Fruit fly (Drosophila melanogaster) whole organism, prepupa: ENCODE data around the gene Ipp.

Source experiments
- Blimp-1 ChIP-seq: fragments of 200-800 bp; sonication (Bioruptor generic); optimal IDR thresholded peaks from 3 replicates; lab custom pipeline; 2017; ENCODE audit warnings: missing biosample characterization, missing genetic modification characterization, mild to moderate bottlenecking, moderate library complexity, missing genetic modification reagents
- CG10669 ChIP-seq: fragments of 200-800 bp; sonication (Bioruptor generic); optimal IDR thresholded peaks from 3 replicates; lab custom pipeline; 2018; ENCODE audit warnings: missing biosample characterization, mild to moderate bottlenecking, missing genetic modification characterization, moderate library complexity
- CG15336 ChIP-seq: fragments of 200-800 bp; sonication (Bioruptor generic); IDR thresholded peaks from 2 replicates; pipeline ENCODE4 v1.3.6; 2022; ENCODE audit warnings: missing biosample characterization, missing genetic modification characterization
- CG1621 ChIP-seq: fragments of 200-800 bp; sonication (Bioruptor generic); optimal IDR thresholded peaks from 3 replicates; lab custom pipeline; 2018; ENCODE audit warnings: missing biosample characterization, mild to moderate bottlenecking, missing genetic modification characterization
- CG34406 ChIP-seq: fragments of 200-800 bp; sonication (Bioruptor generic); optimal IDR thresholded peaks from 3 replicates; lab custom pipeline; 2016; ENCODE audit warnings: missing biosample characterization, missing genetic modification characterization
- CG3919 ChIP-seq: fragments of 200-800 bp; sonication (Bioruptor generic); optimal IDR thresholded peaks from 3 replicates; lab custom pipeline; 2016; ENCODE audit warnings: missing biosample characterization, missing genetic modification characterization
- CG4318 ChIP-seq: fragments of 200-800 bp; sonication (Bioruptor generic); optimal IDR thresholded peaks from 3 replicates; lab custom pipeline; 2017; ENCODE audit warnings: missing biosample characterization, mild to moderate bottlenecking, missing genetic modification characterization
- CG6163 ChIP-seq: fragments of 200-800 bp; sonication (Bioruptor generic); IDR thresholded peaks from 3 replicates; pipeline ENCODE4 v1.3.6; 2022; ENCODE audit warnings: missing biosample characterization, missing genetic modification characterization
- CG6276 ChIP-seq: fragments of 200-800 bp; sonication (Bioruptor generic); optimal IDR thresholded peaks from 2 replicates; lab custom pipeline; 2017; ENCODE audit warnings: missing biosample characterization, mild to moderate bottlenecking, missing genetic modification characterization
- CG6792 ChIP-seq: fragments of 200-800 bp; sonication (Bioruptor generic); optimal IDR thresholded peaks from 3 replicates; lab custom pipeline; 2016; ENCODE audit warnings: missing biosample characterization, missing genetic modification characterization
- CG6808 ChIP-seq: fragments of 200-800 bp; sonication (Bioruptor generic); optimal IDR thresholded peaks from 3 replicates; lab custom pipeline; 2017; ENCODE audit warnings: missing biosample characterization, missing genetic modification characterization, mild to moderate bottlenecking, moderate library complexity, missing genetic modification reagents
- CG6854 ChIP-seq: fragments of 200-800 bp; sonication (Bioruptor generic); optimal IDR thresholded peaks from 2 replicates; lab custom pipeline; 2017; ENCODE audit warnings: missing biosample characterization, mild to moderate bottlenecking, missing genetic modification characterization
- CG7368 ChIP-seq: fragments of 200-800 bp; sonication (Bioruptor generic); optimal IDR thresholded peaks from 3 replicates; lab custom pipeline; 2016; ENCODE audit warnings: missing biosample characterization, missing genetic modification characterization
- CG8119 ChIP-seq: fragments of 200-800 bp; sonication (Bioruptor generic); IDR thresholded peaks from 3 replicates; pipeline ENCODE4 v1.3.6; 2022; ENCODE audit warnings: missing biosample characterization, missing genetic modification characterization
- CG8319 ChIP-seq: fragments of 200-800 bp; sonication (Bioruptor generic); optimal IDR thresholded peaks from 3 replicates; lab custom pipeline; 2016; ENCODE audit warnings: missing biosample characterization, missing genetic modification characterization
- Eip78C ChIP-seq: fragments of 200-800 bp; sonication (Bioruptor generic); peaks from one replicate; lab custom pipeline; 2016; ENCODE audit warnings: missing biosample characterization, missing genetic modification characterization
- Eip93F ChIP-seq: fragments of 200-800 bp; sonication (Bioruptor generic); optimal IDR thresholded peaks from 2 replicates; lab custom pipeline; 2016; ENCODE audit warnings: missing biosample characterization, mild to moderate bottlenecking, missing genetic modification characterization
- Ets21C ChIP-seq: fragments of 200-800 bp; sonication (Bioruptor generic); optimal IDR thresholded peaks from 3 replicates; lab custom pipeline; 2016; ENCODE audit warnings: missing biosample characterization, missing genetic modification characterization
- Ets96B ChIP-seq: fragments of 200-800 bp; optimal IDR thresholded peaks from 2 replicates; lab custom pipeline; 2019; ENCODE audit warnings: missing biosample characterization, mild to moderate bottlenecking, missing genetic modification characterization, moderate library complexity
- Gug ChIP-seq: fragments of 200-800 bp; sonication (Bioruptor generic); IDR thresholded peaks from 2 replicates; pipeline ENCODE4 v1.3.6; 2022; ENCODE audit warnings: missing biosample characterization, missing genetic modification characterization
- Hr38 ChIP-seq: sonication (Bioruptor generic); optimal IDR thresholded peaks from 2 replicates; lab custom pipeline; 2016; ENCODE audit warnings: missing biosample characterization, missing genetic modification characterization
- Hr39 ChIP-seq: fragments of 200-800 bp; sonication (Bioruptor generic); optimal IDR thresholded peaks from 2 replicates; lab custom pipeline; 2016; ENCODE audit warnings: missing biosample characterization, missing genetic modification characterization
- Hr4 ChIP-seq: fragments of 200-800 bp; sonication (Bioruptor generic); optimal IDR thresholded peaks from 3 replicates; lab custom pipeline; 2016; ENCODE audit warnings: missing biosample characterization, missing genetic modification characterization
- Lpt ChIP-seq: fragments of 200-800 bp; sonication (Bioruptor generic); optimal IDR thresholded peaks from 3 replicates; lab custom pipeline; 2016; ENCODE audit warnings: missing biosample characterization, missing genetic modification characterization
- Met ChIP-seq: fragments of 200-800 bp; sonication (Bioruptor generic); optimal IDR thresholded peaks from 3 replicates; lab custom pipeline; 2016; ENCODE audit warnings: missing biosample characterization, missing genetic modification characterization
- OdsH ChIP-seq: fragments of 200-800 bp; sonication (Bioruptor generic); optimal IDR thresholded peaks from 3 replicates; lab custom pipeline; 2016; ENCODE audit warnings: missing biosample characterization, missing genetic modification characterization
- Smox ChIP-seq: fragments of 200-800 bp; sonication (Bioruptor generic); optimal IDR thresholded peaks from 3 replicates; lab custom pipeline; 2016; ENCODE audit warnings: missing biosample characterization, missing genetic modification characterization
- Sox102F ChIP-seq: fragments of 200-800 bp; sonication (Bioruptor generic); optimal IDR thresholded peaks from 2 replicates; lab custom pipeline; 2016; ENCODE audit warnings: missing biosample characterization, mild to moderate bottlenecking, missing genetic modification characterization
- Sox14 ChIP-seq: fragments of 200-800 bp; sonication (Bioruptor generic); optimal IDR thresholded peaks from 3 replicates; lab custom pipeline; 2016; ENCODE audit warnings: missing biosample characterization, missing genetic modification characterization
- achi ChIP-seq: fragments of 200-800 bp; sonication (Bioruptor generic); optimal IDR thresholded peaks from 3 replicates; lab custom pipeline; 2016; ENCODE audit warnings: missing biosample characterization, missing genetic modification characterization
- acj6 ChIP-seq: fragments of 200-800 bp; sonication (Bioruptor generic); optimal IDR thresholded peaks from 3 replicates; lab custom pipeline; 2016; ENCODE audit warnings: missing biosample characterization, missing genetic modification characterization
- cyc ChIP-seq: fragments of 200-800 bp; sonication (Bioruptor generic); optimal IDR thresholded peaks from 3 replicates; lab custom pipeline; 2016; ENCODE audit warnings: missing biosample characterization, missing genetic modification characterization
- dsx ChIP-seq: fragments of 200-800 bp; optimal IDR thresholded peaks from 3 replicates; lab custom pipeline; 2019; ENCODE audit warnings: missing biosample characterization, mild to moderate bottlenecking, missing genetic modification characterization, moderate library complexity; ENCODE audit not compliant: poor library complexity, severe bottlenecking
- eg ChIP-seq: fragments of 200-800 bp; sonication (Bioruptor generic); IDR thresholded peaks from 3 replicates; pipeline ENCODE4 v1.3.6; 2022; ENCODE audit warnings: missing biosample characterization, missing genetic modification characterization
- esn ChIP-seq: fragments of 200-800 bp; sonication (Bioruptor generic); optimal IDR thresholded peaks from 2 replicates; lab custom pipeline; 2016; ENCODE audit warnings: missing biosample characterization, mild to moderate bottlenecking, missing genetic modification characterization, moderate library complexity
- fd59A ChIP-seq: fragments of 200-800 bp; sonication (Bioruptor generic); optimal IDR thresholded peaks from 2 replicates; lab custom pipeline; 2017; ENCODE audit warnings: missing biosample characterization, mild to moderate bottlenecking, missing genetic modification characterization, missing genetic modification reagents
- fkh ChIP-seq: fragments of 200-800 bp; sonication (Bioruptor generic); optimal IDR thresholded peaks from 3 replicates; lab custom pipeline; 2017; ENCODE audit warnings: missing biosample characterization, mild to moderate bottlenecking, missing genetic modification characterization, moderate library complexity
- net ChIP-seq: fragments of 200-800 bp; sonication (Bioruptor generic); optimal IDR thresholded peaks from 3 replicates; lab custom pipeline; 2016; ENCODE audit warnings: missing biosample characterization, missing genetic modification characterization
- pdm3 ChIP-seq: fragments of 200-800 bp; sonication (Bioruptor generic); optimal IDR thresholded peaks from 3 replicates; lab custom pipeline; 2016; ENCODE audit warnings: missing biosample characterization, missing genetic modification characterization
- salr ChIP-seq, 2 experiments: fragments of 200-800 bp; sonication (Bioruptor generic); optimal IDR thresholded peaks; 3 replicates each; lab custom pipeline; 2016 to 2018; ENCODE audit warnings: missing biosample characterization in 2 of 2, missing genetic modification characterization in 2 of 2, mild to moderate bottlenecking in 1 of 2
- ss ChIP-seq, 2 experiments: fragments of 200-800 bp; sonication (Bioruptor generic); optimal IDR thresholded peaks; 2 replicates in 1 of 2; 3 replicates in 1 of 2; lab custom pipeline; 2017 to 2018; ENCODE audit warnings: mild to moderate bottlenecking in 2 of 2, missing biosample characterization in 2 of 2, missing genetic modification characterization in 2 of 2, moderate library complexity in 1 of 2
- svp ChIP-seq: fragments of 200-800 bp; sonication (Bioruptor generic); peaks from one replicate; lab custom pipeline; 2016; ENCODE audit warnings: missing biosample characterization, missing genetic modification characterization
- topi ChIP-seq: fragments of 200-800 bp; sonication (Bioruptor generic); optimal IDR thresholded peaks from 3 replicates; lab custom pipeline; 2016; ENCODE audit warnings: missing biosample characterization, missing genetic modification characterization
- vri ChIP-seq: fragments of 200-800 bp; sonication (Bioruptor generic); optimal IDR thresholded peaks from 3 replicates; lab custom pipeline; 2016; ENCODE audit warnings: missing biosample characterization, mild to moderate bottlenecking, missing genetic modification characterization

The Ipp gene

DNA sequence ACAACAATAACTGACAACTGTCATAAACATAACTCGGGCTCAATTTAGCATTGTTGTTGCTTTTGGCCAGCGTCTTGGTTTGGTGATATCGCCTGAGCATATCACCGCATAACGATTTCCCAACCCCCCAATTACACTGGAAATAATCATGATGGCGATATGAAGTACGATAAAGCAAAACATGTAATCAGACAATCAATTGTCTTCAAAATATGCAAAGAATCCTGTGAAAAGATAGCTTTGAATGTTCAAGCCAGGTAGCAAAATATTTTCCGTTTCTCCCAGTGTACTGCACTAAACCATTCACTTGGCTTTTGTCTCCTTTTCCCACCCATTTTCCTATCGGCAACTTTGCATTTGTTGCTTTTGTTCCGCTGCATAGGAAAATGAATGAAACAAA, 40.9 kb downstream of the Ipp start (continued):
- TF ChIP-seq CG10669 (GFP tag; lab: Kevin White, UChicago) = peak; percentile 25
- TF ChIP-seq CG6792 (GFP tag; lab: Kevin White, UChicago) = peak; percentile 45
- peak; percentile 87 for TF ChIP-seq CG6276 (GFP tag; lab: Kevin White, UChicago)
- peak; percentile 92 for TF ChIP-seq Lpt (GFP tag; lab: Kevin White, UChicago)
- TF ChIP-seq Hr38 (GFP tag; lab: Kevin White, UChicago) = peak; percentile 40
- TF ChIP-seq Eip93F = no peak
- peak; percentile 63 for TF ChIP-seq OdsH (GFP tag; lab: Kevin White, UChicago)
- TF ChIP-seq Gug = peak; percentile 77
- peak in 1 of 2 experiments; percentile 61 for TF ChIP-seq salr (GFP tag; optimal IDR thresholded peaks at IDR 0.05; lab: Kevin White, UChicago)
- TF ChIP-seq acj6 = peak; percentile 24
- TF ChIP-seq net = peak; percentile 25
- no peak for TF ChIP-seq CG34406 (GFP tag; lab: Kevin White, UChicago)
- no peak for TF ChIP-seq CG1621 (tag; lab: Kevin White, UChicago)
- peak; percentile 60 for TF ChIP-seq pdm3 (GFP tag; lab: Kevin White, UChicago)
- TF ChIP-seq cyc = peak; percentile 36
- no peak for TF ChIP-seq Met (GFP tag; lab: Kevin White, UChicago)
- TF ChIP-seq CG6854 (GFP tag; lab: Kevin White, UChicago) = no peak
- peak; percentile 58 for TF ChIP-seq CG7368 (GFP tag; lab: Kevin White, UChicago)
- peak; percentile 90 for TF ChIP-seq CG8119 (GFP tag; lab: Robert Waterston, UW)
- no peak for TF ChIP-seq Smox
- TF ChIP-seq Ets96B = no peak
- TF ChIP-seq CG3919 = peak; percentile 80
- TF ChIP-seq fkh (GFP tag; lab: Kevin White, UChicago) = no peak
- no peak for TF ChIP-seq Ets21C (GFP tag; lab: Kevin White, UChicago)
- TF ChIP-seq CG6163 = peak; percentile 89

DNA sequence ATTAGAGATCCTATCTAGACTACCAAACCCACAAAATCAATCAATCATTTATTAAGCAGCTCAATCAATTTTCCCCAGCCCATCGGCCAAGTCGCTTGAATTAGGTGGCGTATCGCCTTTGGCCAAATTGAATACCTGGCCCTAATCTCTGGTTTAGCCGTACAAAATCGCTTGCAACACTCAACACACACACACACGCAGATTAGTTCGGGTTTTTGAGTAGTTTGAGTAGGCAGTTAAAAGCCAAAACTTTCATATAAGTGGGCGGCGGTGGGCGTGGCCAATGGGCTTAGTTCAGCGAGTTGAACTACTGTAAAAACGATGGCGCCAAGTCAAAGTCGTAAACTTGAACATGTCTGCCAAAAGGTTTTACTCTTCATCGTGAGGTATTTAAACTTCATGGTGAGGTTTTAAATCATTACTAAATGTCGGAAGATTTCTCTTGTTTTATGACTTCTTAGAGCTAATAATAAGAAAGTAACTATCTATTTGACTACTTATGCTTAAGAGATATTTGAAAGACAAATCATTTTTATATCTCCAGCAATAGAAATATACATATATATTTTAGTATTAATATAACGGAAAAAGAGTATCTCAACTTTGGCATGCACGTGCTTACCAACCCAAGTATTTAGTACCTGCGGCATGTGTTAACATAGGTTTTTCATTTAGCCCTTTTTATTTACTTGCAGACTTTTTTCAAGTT, 42.8 kb downstream of the Ipp start:
- TF ChIP-seq ss (GFP tag; optimal IDR thresholded peaks at IDR 0.05; lab: Kevin White, UChicago) = no peak
- peak; percentile 18 for TF ChIP-seq Eip78C (GFP tag; lab: Kevin White, UChicago)
- 0 out of 2 replicates have a peak, but pooled peaks have one; percentile 28 for TF ChIP-seq CG15336 (GFP tag; lab: Robert Waterston, UW)

- TF ChIP-seq topi (GFP tag; lab: Kevin White, UChicago) = peak; percentile 63
- TF ChIP-seq CG6808 (GFP tag; lab: Kevin White, UChicago) = peak; percentile 3
- peak; percentile 5 for TF ChIP-seq Hr4
- no peak for TF ChIP-seq Eip93F
- TF ChIP-seq OdsH (GFP tag; lab: Kevin White, UChicago) = peak; percentile 52
- peak; percentile 63 for TF ChIP-seq CG3919
- peak; percentile 8 for TF ChIP-seq Sox102F (GFP tag; lab: Kevin White, UChicago)
- no peak for TF ChIP-seq CG4318
- no peak for TF ChIP-seq eg (GFP tag; lab: Robert Waterston, UW)
- peak; percentile 24 for TF ChIP-seq Sox14 (GFP tag; lab: Kevin White, UChicago)
- TF ChIP-seq achi (GFP tag; lab: Kevin White, UChicago) = peak; percentile 19
- TF ChIP-seq Blimp-1 (GFP tag; lab: Kevin White, UChicago) = no peak
- TF ChIP-seq CG6163 = 0 out of 3 replicates have a peak, but pooled peaks have one; percentile 34
- peak; percentile 40 for TF ChIP-seq Smox
- peak; percentile 60 for TF ChIP-seq Met (GFP tag; lab: Kevin White, UChicago)
- no peak for TF ChIP-seq CG7368 (GFP tag; lab: Kevin White, UChicago)
- TF ChIP-seq Hr38 (GFP tag; lab: Kevin White, UChicago) = no peak
- TF ChIP-seq CG34406 (GFP tag; lab: Kevin White, UChicago) = peak; percentile 54
- TF ChIP-seq dsx (GFP tag; lab: Kevin White, UChicago) = no peak
- no peak for TF ChIP-seq CG8119 (GFP tag; lab: Robert Waterston, UW)
- peak; percentile 41 for TF ChIP-seq CG6792 (GFP tag; lab: Kevin White, UChicago)
- no peak for TF ChIP-seq CG6276 (GFP tag; lab: Kevin White, UChicago)
- TF ChIP-seq svp (GFP tag; lab: Kevin White, UChicago) = peak; percentile 82
- no peak for TF ChIP-seq CG1621 (tag; lab: Kevin White, UChicago)
- no peak for TF ChIP-seq fd59A (GFP tag; lab: Kevin White, UChicago)
- peak; percentile 37 for TF ChIP-seq CG8319
- TF ChIP-seq pdm3 (GFP tag; lab: Kevin White, UChicago) = peak; percentile 13
- TF ChIP-seq Hr39 (GFP tag; lab: Kevin White, UChicago) = peak; percentile 30
- TF ChIP-seq esn (GFP tag; lab: Kevin White, UChicago) = peak; percentile 67
- no peak for TF ChIP-seq Ets96B
- no peak for TF ChIP-seq vri (GFP tag; lab: Kevin White, UChicago)
These were observed 43.7 kb downstream of the Ipp start for dm6 chr3R:14002146-14002846.
